Worm (Caenorhabditis elegans) whole organism, L4/young adult: Measurements from ENCODE around the gene fbxl-2.

Experiments used
- W03F9.2 ChIP-seq: fragments of 150-350 bp; optimal IDR thresholded peaks from 2 replicates; lab custom pipeline; 2014; ENCODE audit warnings: missing biosample characterization, missing genetic modification characterization
- dao-5 ChIP-seq: sonication (generic microtip); optimal IDR thresholded peaks from 2 replicates; lab custom pipeline; 2016; ENCODE audit warnings: missing genotype, missing genetic modification characterization, moderate library complexity, missing compliant biosample characterization
- him-1 ChIP-seq: sonication (generic microtip); optimal IDR thresholded peaks from 2 replicates; lab custom pipeline; 2016; ENCODE audit warnings: missing genotype, missing genetic modification reagents, missing genetic modification characterization, missing compliant biosample characterization

The fbxl-2 gene

DNA sequence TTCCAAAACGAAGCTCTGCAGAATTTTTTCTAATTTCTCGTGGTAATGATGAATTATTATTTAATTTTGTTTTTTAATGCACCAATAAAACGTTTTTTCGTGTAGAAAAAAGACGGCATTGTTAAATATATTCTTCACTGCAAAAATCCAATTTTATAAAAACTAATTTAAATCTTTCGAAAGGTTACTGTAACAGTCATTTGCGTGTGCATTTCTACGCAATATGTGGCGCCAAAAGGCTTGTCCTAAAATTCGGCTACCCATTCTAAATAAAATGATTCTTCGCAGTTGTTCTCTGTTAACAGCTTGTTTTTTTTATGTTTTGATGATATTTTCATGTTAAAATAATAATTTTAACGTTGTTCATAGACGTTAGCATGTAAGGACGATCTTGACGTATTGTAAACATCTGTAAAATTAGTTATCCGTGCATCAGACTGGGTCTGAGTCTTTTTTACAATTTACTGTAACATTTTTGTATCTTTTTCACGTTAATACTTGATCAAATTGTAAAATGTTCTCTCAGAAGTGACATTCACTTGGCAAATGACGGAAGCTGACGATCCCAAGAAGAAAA is 35.6 kb downstream of the fbxl-2 start, which contains the start of gene mip-1:
Gene mip-1 (plus strand): TSS at position 527 of the 577 bp plus-strand sequence.
- TF ChIP-seq him-1 (tag; lab: Kevin White, UChicago) (no peak), W03F9.2 (tag; lab: Kevin White, UChicago) (no peak), dao-5 (tag; lab: Kevin White, UChicago) (no peak)

DNA sequence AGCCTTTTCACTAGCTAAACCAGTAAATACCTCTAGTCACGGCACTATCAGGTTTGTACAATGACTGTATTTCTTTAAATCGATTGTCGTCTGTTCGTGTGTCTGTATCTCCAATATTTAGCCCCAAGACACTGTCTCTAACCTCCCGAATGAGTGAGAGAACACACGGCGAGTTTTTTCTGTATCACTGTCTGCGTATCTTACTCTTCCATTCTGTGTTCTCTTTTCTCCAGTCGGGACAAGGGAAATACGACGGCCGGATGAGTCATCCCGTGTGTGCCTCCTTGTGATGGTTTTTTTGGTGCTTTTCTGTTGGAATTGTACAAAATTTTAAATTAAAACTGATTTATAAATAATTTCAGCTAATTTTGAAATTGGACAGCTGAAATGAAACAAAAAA is 39.0 kb downstream of the fbxl-2 start:
- TF ChIP-seq W03F9.2 (tag; lab: Kevin White, UChicago) (peak; percentile 33), him-1 (tag; lab: Kevin White, UChicago) (no peak), dao-5 (tag; lab: Kevin White, UChicago) (no peak)

DNA sequence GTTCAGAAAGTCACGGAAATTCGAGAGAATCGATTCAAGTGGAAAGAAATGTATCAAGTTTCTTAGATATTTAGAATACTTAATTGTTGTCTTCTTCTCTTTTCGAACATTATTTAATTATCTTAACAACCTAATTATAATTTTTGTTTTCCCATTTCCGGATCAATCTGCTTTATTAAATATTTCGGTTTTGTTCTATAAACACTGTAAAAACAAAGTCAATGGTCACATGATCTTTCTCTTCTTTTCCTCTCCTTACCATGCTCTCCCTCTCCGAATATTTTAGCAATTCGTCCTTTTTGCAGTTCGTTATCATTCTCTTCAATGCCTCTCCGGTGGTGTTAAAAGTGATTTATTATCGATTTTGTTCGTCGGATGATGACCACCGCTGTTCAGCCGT is 39.5 kb downstream of the fbxl-2 start, which contains the start of gene tag-325:
Gene tag-325 (plus strand): TSS at position 301 of the 400 bp plus-strand sequence.
- no peak for TF ChIP-seq W03F9.2 (tag; lab: Kevin White, UChicago)
- TF ChIP-seq him-1 (tag; lab: Kevin White, UChicago), result no peak
- no peak for TF ChIP-seq dao-5 (tag; lab: Kevin White, UChicago)

DNA sequence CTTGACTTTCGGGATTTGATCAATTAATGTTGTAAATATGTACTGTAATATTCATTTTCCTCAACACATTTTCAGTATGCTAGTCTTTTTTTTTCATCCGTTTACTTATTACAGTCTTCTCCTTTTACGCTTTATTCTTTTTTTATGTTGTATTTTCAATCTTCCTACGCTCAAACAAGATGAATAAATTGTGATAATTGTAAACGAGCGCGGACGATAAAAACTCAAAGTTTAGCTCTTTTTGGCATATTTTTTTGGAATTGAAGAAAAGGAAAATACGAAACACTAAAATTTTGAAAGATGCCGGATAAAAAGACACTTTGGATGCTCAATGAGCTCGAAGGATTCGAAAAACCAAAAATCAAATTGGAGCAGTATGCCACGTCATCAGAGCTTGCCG is 45.6 kb downstream of the fbxl-2 start, which contains the start of gene metl-5:
Gene metl-5 (plus strand): TSS at position 301 of the 400 bp plus-strand sequence.
- TF ChIP-seq W03F9.2 (tag; lab: Kevin White, UChicago) (no peak), dao-5 (tag; lab: Kevin White, UChicago) (no peak), him-1 (tag; lab: Kevin White, UChicago) (no peak)

DNA sequence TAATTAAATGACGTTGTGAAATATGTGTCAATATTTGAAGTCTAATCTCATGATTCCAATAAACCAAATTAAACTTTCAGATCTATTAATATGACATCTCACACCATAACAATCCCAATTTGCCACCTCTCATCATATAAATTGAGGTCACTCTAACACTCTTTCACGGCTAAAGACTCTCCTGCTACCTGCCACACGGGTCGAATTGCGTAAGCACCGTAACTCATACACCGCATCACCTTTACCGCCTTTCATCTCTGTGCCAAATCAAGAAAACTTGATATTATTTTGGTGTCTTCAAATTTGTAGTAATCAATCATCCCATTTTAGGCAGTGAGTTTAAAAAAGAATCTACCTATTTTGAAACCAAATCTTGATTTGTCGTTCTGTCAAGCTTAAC is 49.3 kb downstream of the fbxl-2 start:
- no peak for TF ChIP-seq W03F9.2 (tag; lab: Kevin White, UChicago)
- no peak for TF ChIP-seq dao-5 (tag; lab: Kevin White, UChicago)
- no peak for TF ChIP-seq him-1 (tag; lab: Kevin White, UChicago)

DNA sequence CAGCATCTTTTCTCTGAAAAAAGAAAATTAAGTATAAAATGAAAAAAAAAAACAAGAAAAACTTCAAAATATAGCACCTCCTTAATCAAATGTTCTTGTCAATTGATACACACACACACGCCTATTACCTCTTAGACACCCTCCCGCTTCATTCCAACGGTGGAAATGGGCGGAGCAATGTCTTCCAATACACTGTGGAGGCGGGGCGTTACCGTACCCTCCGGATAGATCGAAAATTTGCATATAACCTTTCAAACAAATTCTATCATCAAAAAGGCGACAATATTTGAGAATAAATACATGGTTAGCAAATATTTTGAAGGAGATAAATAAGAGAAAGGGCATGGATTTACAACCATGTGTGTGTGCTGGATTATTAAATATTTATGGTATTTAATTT is 51.0 kb downstream of the fbxl-2 start:
- TF ChIP-seq W03F9.2 (tag; lab: Kevin White, UChicago), result no peak
